Fruit fly (Drosophila melanogaster): Measurements from ENCODE around the gene CG31751.
A peak's percentile ranks its signal among the peaks of the same experiment; 100 is the strongest.

Gene CG31751

DNA sequence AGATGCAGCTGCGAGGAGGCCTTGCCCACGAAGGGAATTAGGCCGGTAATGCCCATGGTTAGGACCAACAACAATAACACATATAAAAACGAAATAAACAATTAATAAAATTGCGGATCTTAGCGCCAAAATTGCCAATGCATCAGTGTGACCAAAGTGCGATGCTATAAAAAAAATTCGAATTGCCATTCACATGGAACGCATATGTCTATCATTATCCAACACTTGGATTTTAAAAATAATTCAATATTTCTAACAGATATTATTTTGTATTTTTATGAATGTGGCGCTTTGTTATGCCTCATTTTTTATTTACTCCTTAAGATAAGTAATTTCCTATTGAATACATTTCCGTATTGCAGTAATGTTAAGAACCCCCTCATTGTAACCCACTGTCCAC, 4.9 kb downstream of the CG31751 start, which contains the start of gene tos (continued):
- TF ChIP-seq CG3838 (GFP tag; optimal IDR thresholded peaks at IDR 0.05) (no peak), chinmo (GFP tag; IDR thresholded peaks at IDR 0.05; ENCODE audit: partially characterized antibody) (no peak), Antp (GFP tag; optimal IDR thresholded peaks at IDR 0.05) (no peak), chn (GFP tag; optimal IDR thresholded peaks at IDR 0.05) (no peak), pzg (GFP tag; optimal IDR thresholded peaks at IDR 0.05) (peak; percentile 78), kah (GFP tag; optimal IDR thresholded peaks at IDR 0.05) (no peak), CG14050 (GFP tag; IDR thresholded peaks at IDR 0.05) (no peak), dmrt11E (tag; optimal IDR thresholded peaks at IDR 0.05) (no peak), ind (GFP tag; optimal IDR thresholded peaks at IDR 0.05) (no peak), Hand (GFP tag; optimal IDR thresholded peaks at IDR 0.05) (no peak), sna (GFP tag; IDR thresholded peaks at IDR 0.05; ENCODE audit: partially characterized antibody) (no peak), dpn (GFP tag; optimal IDR thresholded peaks at IDR 0.05) (no peak), lola (GFP tag; optimal IDR thresholded peaks at IDR 0.05) (no peak), CG15696 (tag; optimal IDR thresholded peaks at IDR 0.05) (no peak), fru (optimal IDR thresholded peaks at IDR 0.05) (no peak), CrebB (tag; optimal IDR thresholded peaks at IDR 0.05) (no peak), CG12236 (GFP tag; optimal IDR thresholded peaks at IDR 0.05) (no peak), ro (GFP tag; IDR thresholded peaks at IDR 0.05) (no peak), CG10979 (tag; optimal IDR thresholded peaks at IDR 0.05) (no peak), CG12155 (GFP tag; optimal IDR thresholded peaks at IDR 0.05) (no peak), Rfx (GFP tag; IDR thresholded peaks at IDR 0.05) (0 out of 2 replicates have a peak, but pooled peaks have one; percentile 29), lilli (GFP tag; optimal IDR thresholded peaks at IDR 0.05) (peak; percentile 18), HmgZ (tag; optimal IDR thresholded peaks at IDR 0.05) (peak; percentile 38), mld (GFP tag; IDR thresholded peaks at IDR 0.05; ENCODE audit: partially characterized antibody) (no peak), CG9932 (GFP tag; IDR thresholded peaks at IDR 0.05) (0 out of 2 replicates have a peak, but pooled peaks have one; percentile 8), exex (tag; optimal IDR thresholded peaks at IDR 0.05) (no peak), lov (optimal IDR thresholded peaks at IDR 0.05) (no peak), lov (GFP tag; IDR thresholded peaks at IDR 0.05) (no peak), jumu (GFP tag; optimal IDR thresholded peaks at IDR 0.05) (no peak), Xrp1 (GFP tag; IDR thresholded peaks at IDR 0.05) (no peak), Xbp1 (GFP tag; optimal IDR thresholded peaks at IDR 0.05) (no peak), CG10366 (GFP tag; IDR thresholded peaks at IDR 0.05) (no peak), CG6854 (GFP tag; optimal IDR thresholded peaks at IDR 0.05) (no peak), GATAe (GFP tag; conservative IDR thresholded peaks at IDR 0.05) (no peak), Lhr (GFP tag; optimal IDR thresholded peaks at IDR 0.05) (peak; percentile 44), HLH54F (GFP tag; optimal IDR thresholded peaks at IDR 0.05) (no peak), HLH4C (GFP tag; IDR thresholded peaks at IDR 0.05; ENCODE audit: partially characterized antibody) (no peak), psq (GFP tag; optimal IDR thresholded peaks at IDR 0.05) (no peak), ems (GFP tag; optimal IDR thresholded peaks at IDR 0.05) (no peak), Doc3 (GFP tag; IDR thresholded peaks at IDR 0.05; ENCODE audit: partially characterized antibody) (no peak), CG32767 (GFP tag; IDR thresholded peaks at IDR 0.05) (no peak), Myb (GFP tag; optimal IDR thresholded peaks at IDR 0.05) (peak; percentile 83), Dll (GFP tag; IDR thresholded peaks at IDR 0.05; ENCODE audit: partially characterized antibody) (no peak), Pdp1 (GFP tag; optimal IDR thresholded peaks at IDR 0.05) (no peak), CG6654 (GFP tag; optimal IDR thresholded peaks at IDR 0.05) (no peak), MBD-R2 (GFP tag; IDR thresholded peaks at IDR 0.05) (peak; percentile 82), CG1792 (GFP tag; optimal IDR thresholded peaks at IDR 0.05) (no peak), Fer3 (tag; optimal IDR thresholded peaks at IDR 0.05) (no peak), bab2 (GFP tag; optimal IDR thresholded peaks at IDR 0.05) (no peak), CG5953 (GFP tag; IDR thresholded peaks at IDR 0.05) (no peak), Mad (GFP tag; optimal IDR thresholded peaks at IDR 0.05) (no peak), insv (GFP tag; optimal IDR thresholded peaks at IDR 0.05) (no peak)

Data from whole organism, embryonic.